Fruit fly (Drosophila melanogaster) whole organism, wandering third instar larva: ENCODE results near the gene Reph.

Source experiments
- Abd-B ChIP-seq: fragments of >200 bp; optimal IDR thresholded peaks from 2 replicates; lab custom pipeline; 2017; ENCODE audit warnings: missing biosample characterization, missing genetic modification characterization
- CG32264 ChIP-seq: fragments of 200-800 bp; sonication (Bioruptor generic); optimal IDR thresholded peaks from 2 replicates; lab custom pipeline; 2016; ENCODE audit warnings: missing biosample characterization, missing genetic modification characterization
- CG9705 ChIP-seq: fragments of 200-800 bp; sonication (Bioruptor generic); optimal IDR thresholded peaks from 2 replicates; lab custom pipeline; 2018; ENCODE audit warnings: missing biosample characterization, mild to moderate bottlenecking, missing genetic modification characterization
- CrebA ChIP-seq: fragments of 200-800 bp; sonication (Bioruptor generic); optimal IDR thresholded peaks from 2 replicates; lab custom pipeline; 2016; ENCODE audit warnings: missing biosample characterization, mild to moderate bottlenecking, missing genetic modification characterization, borderline replicate concordance
- Dfd ChIP-seq: fragments of >200 bp; optimal IDR thresholded peaks from 2 replicates; lab custom pipeline; 2017; ENCODE audit warnings: missing biosample characterization, missing genetic modification characterization
- Dif ChIP-seq: fragments of 200-275, 200-300 bp; sonication (Bioruptor generic); optimal IDR thresholded peaks from 2 replicates; lab custom pipeline; 2018; ENCODE audit warnings: missing biosample characterization, missing genetic modification characterization; ENCODE audit not compliant: partially characterized antibody
- GATAd ChIP-seq: sonication (Bioruptor generic); optimal IDR thresholded peaks from 2 replicates; lab custom pipeline; 2016; ENCODE audit warnings: missing biosample characterization, missing genetic modification characterization
- HLH106 ChIP-seq: fragments of 200-800 bp; optimal IDR thresholded peaks from 3 replicates; lab custom pipeline; 2019; ENCODE audit warnings: missing biosample characterization, mild to moderate bottlenecking, missing genetic modification characterization, moderate library complexity
- Hnf4 ChIP-seq: fragments of 200-800 bp; sonication (Bioruptor generic); optimal IDR thresholded peaks from 2 replicates; lab custom pipeline; 2016; ENCODE audit warnings: missing biosample characterization, mild to moderate bottlenecking, missing genetic modification characterization
- Hr78 ChIP-seq: fragments of >200 bp; optimal IDR thresholded peaks from 2 replicates; lab custom pipeline; 2017; ENCODE audit warnings: missing biosample characterization, missing genetic modification characterization
- Hr83 ChIP-seq: fragments of 200-300 bp; sonication (Bioruptor generic); optimal IDR thresholded peaks from 2 replicates; lab custom pipeline; 2016; ENCODE audit warnings: missing biosample characterization, mild to moderate bottlenecking, missing genetic modification characterization, moderate library complexity; ENCODE audit not compliant: poor library complexity, severe bottlenecking
- Jra ChIP-seq: sonication (Bioruptor generic); optimal IDR thresholded peaks from 2 replicates; lab custom pipeline; 2016; ENCODE audit warnings: missing biosample characterization, missing genetic modification characterization
- Mio ChIP-seq: sonication (Bioruptor generic); optimal IDR thresholded peaks from 2 replicates; lab custom pipeline; 2016; ENCODE audit warnings: missing biosample characterization, missing genetic modification characterization
- Myc ChIP-seq: fragments of >200 bp; optimal IDR thresholded peaks from 2 replicates; lab custom pipeline; 2017
- N ChIP-seq: fragments of >200 bp; optimal IDR thresholded peaks from 2 replicates; lab custom pipeline; 2018; ENCODE audit warnings: missing biosample characterization, missing external identifiers, missing genetic modification characterization
- OdsH ChIP-seq: fragments of 200-800 bp; sonication (Bioruptor generic); optimal IDR thresholded peaks from 2 replicates; lab custom pipeline; 2016; ENCODE audit warnings: missing biosample characterization, mild to moderate bottlenecking, missing genetic modification characterization
- Rel ChIP-seq, 2 experiments: fragments of 200-800 bp; sonication (Bioruptor generic) in 1 of 2; optimal IDR thresholded peaks; 2 replicates in 1 of 2; 3 replicates in 1 of 2; lab custom pipeline; 2016 to 2019; ENCODE audit warnings: mild to moderate bottlenecking in 2 of 2, missing biosample characterization in 2 of 2, missing genetic modification characterization in 2 of 2, moderate library complexity in 1 of 2
- Sp1 ChIP-seq: fragments of 200-800 bp; sonication (Bioruptor generic); optimal IDR thresholded peaks from 3 replicates; lab custom pipeline; 2019; ENCODE audit warnings: missing biosample characterization, mild to moderate bottlenecking, missing genetic modification characterization, moderate library complexity
- Vsx2 ChIP-seq: fragments of 200-300, 225-300 bp; sonication (Bioruptor generic); optimal IDR thresholded peaks from 2 replicates; lab custom pipeline; 2018; ENCODE audit warnings: missing biosample characterization, missing genetic modification characterization; ENCODE audit not compliant: partially characterized antibody
- brk ChIP-seq: fragments of 200-800 bp; sonication (Bioruptor generic); optimal IDR thresholded peaks from 2 replicates; lab custom pipeline; 2016; ENCODE audit warnings: missing biosample characterization, mild to moderate bottlenecking, missing genetic modification characterization
- dl ChIP-seq, 2 experiments: fragments of 175-275, 200-275 bp in 1 of 2; fragments of 200-275 bp in 1 of 2; sonication (Bioruptor generic); optimal IDR thresholded peaks; lab custom pipeline; 2018; ENCODE audit warnings: mild to moderate bottlenecking in 2 of 2, missing biosample characterization in 2 of 2, missing genetic modification characterization in 2 of 2, moderate library complexity in 2 of 2; ENCODE audit not compliant: partially characterized antibody in 2 of 2, insufficient read depth in 1 of 2
- dmrt93B ChIP-seq: fragments of 200-800 bp; sonication (Bioruptor generic); optimal IDR thresholded peaks from 2 replicates; lab custom pipeline; 2018; ENCODE audit warnings: missing biosample characterization, mild to moderate bottlenecking, missing genetic modification characterization
- dsf ChIP-seq: sonication (Bioruptor generic); optimal IDR thresholded peaks from 2 replicates; lab custom pipeline; 2016; ENCODE audit warnings: missing biosample characterization, missing genetic modification characterization, borderline replicate concordance
- ey ChIP-seq: fragments of 200-800 bp; sonication (Bioruptor generic); optimal IDR thresholded peaks from 2 replicates; lab custom pipeline; 2016; ENCODE audit warnings: missing biosample characterization, missing genetic modification characterization
- foxo ChIP-seq, 2 experiments: fragments of 200-800 bp; sonication (Bioruptor generic); optimal IDR thresholded peaks; 2 replicates in 1 of 2; 3 replicates in 1 of 2; lab custom pipeline; 2016 to 2017; ENCODE audit warnings: missing biosample characterization in 2 of 2, missing genetic modification characterization in 2 of 2
- fru ChIP-seq: fragments of 200-800 bp; sonication (Bioruptor generic); optimal IDR thresholded peaks from 3 replicates; lab custom pipeline; 2016; ENCODE audit warnings: missing biosample characterization, mild to moderate bottlenecking, missing genetic modification characterization
- h ChIP-seq: fragments of 200-800 bp; sonication (Bioruptor generic); optimal IDR thresholded peaks from 3 replicates; lab custom pipeline; 2016; ENCODE audit warnings: missing biosample characterization, mild to moderate bottlenecking, missing genetic modification characterization
- lola ChIP-seq: fragments of >200 bp; optimal IDR thresholded peaks from 2 replicates; lab custom pipeline; 2017; ENCODE audit warnings: missing biosample characterization, missing genetic modification characterization
- psq ChIP-seq: fragments of 200-800 bp; sonication (Bioruptor generic); optimal IDR thresholded peaks from 3 replicates; lab custom pipeline; 2017; ENCODE audit warnings: missing biosample characterization, mild to moderate bottlenecking, missing genetic modification characterization, moderate library complexity
- rgr ChIP-seq: fragments of 200-800 bp; sonication (Bioruptor generic); optimal IDR thresholded peaks from 3 replicates; lab custom pipeline; 2016; ENCODE audit warnings: missing biosample characterization, mild to moderate bottlenecking, missing genetic modification characterization
- sage ChIP-seq: fragments of 200-800 bp; sonication (Bioruptor generic); optimal IDR thresholded peaks from 2 replicates; lab custom pipeline; 2016; ENCODE audit warnings: missing biosample characterization, mild to moderate bottlenecking, missing genetic modification characterization
- sv ChIP-seq: fragments of 200-800 bp; sonication (Bioruptor generic); optimal IDR thresholded peaks from 3 replicates; lab custom pipeline; 2016; ENCODE audit warnings: missing biosample characterization, missing genetic modification characterization
- tai ChIP-seq: sonication (Bioruptor generic); optimal IDR thresholded peaks from 2 replicates; lab custom pipeline; 2016; ENCODE audit warnings: missing biosample characterization, missing genetic modification characterization
- woc ChIP-seq: sonication (Bioruptor generic); optimal IDR thresholded peaks from 2 replicates; lab custom pipeline; 2016; ENCODE audit warnings: missing biosample characterization, mild to moderate bottlenecking, missing genetic modification characterization

The Reph gene

dm6 chr2L:3789290-3790067, 13.9 kb upstream of the Reph start:
- no peak for TF ChIP-seq dl (GFP tag; optimal IDR thresholded peaks at IDR 0.05; lab: Kevin White, UChicago; ENCODE audit: insufficient read depth in 1 of 2, partially characterized antibody in 2 of 2)
- TF ChIP-seq psq (GFP tag; lab: Kevin White, UChicago), result peak; percentile 57
- peak; percentile 44 for TF ChIP-seq OdsH (GFP tag; lab: Kevin White, UChicago)
- no peak for TF ChIP-seq Dfd
- no peak for TF ChIP-seq Hnf4
- TF ChIP-seq Rel (GFP tag; optimal IDR thresholded peaks at IDR 0.05; lab: Kevin White, UChicago), result no peak
- peak; percentile 94 for TF ChIP-seq Rel (tag; optimal IDR thresholded peaks at IDR 0.05; lab: Kevin White, UChicago)
- TF ChIP-seq fru (GFP tag; lab: Kevin White, UChicago), result peak; percentile 21
- no peak for TF ChIP-seq Myc (lab: Kevin White, UChicago)
- peak in 1 of 2 experiments; percentile 62 for TF ChIP-seq foxo (GFP tag; optimal IDR thresholded peaks at IDR 0.05; lab: Kevin White, UChicago)
- no peak for TF ChIP-seq Abd-B (GFP tag; lab: Kevin White, UChicago)
- TF ChIP-seq rgr (GFP tag; lab: Kevin White, UChicago), result peak; percentile 28
- TF ChIP-seq Mio (GFP tag; lab: Kevin White, UChicago), result no peak
- peak; percentile 34 for TF ChIP-seq HLH106 (tag; lab: Kevin White, UChicago)
- no peak for TF ChIP-seq CrebA (GFP tag; lab: Kevin White, UChicago)
- TF ChIP-seq CG32264 (GFP tag; lab: Kevin White, UChicago), result no peak
- peak; percentile 48 for TF ChIP-seq Sp1
- TF ChIP-seq Vsx2 (GFP tag; lab: Kevin White, UChicago), result no peak
- TF ChIP-seq N, result no peak
- TF ChIP-seq ey (GFP tag; lab: Kevin White, UChicago), result peak; percentile 6
- peak; percentile 9 for TF ChIP-seq sv (GFP tag; lab: Kevin White, UChicago)
- TF ChIP-seq Jra (GFP tag; lab: Kevin White, UChicago), result no peak
- no peak for TF ChIP-seq Dif (GFP tag; lab: Kevin White, UChicago)
- no peak for TF ChIP-seq GATAd (GFP tag; lab: Kevin White, UChicago)
- peak; percentile 16 for TF ChIP-seq h
- peak; percentile 24 for TF ChIP-seq brk

- TF ChIP-seq Sp1 (no peak), Jra (GFP tag; lab: Kevin White, UChicago) (peak; percentile 39)
- TF ChIP-seq, all 38 proteins: peak for 1
These were observed 11.7 kb upstream of the Reph start for dm6 chr2L:3791629-3792028.

- no peak for TF ChIP-seq Abd-B (GFP tag; lab: Kevin White, UChicago)
- TF ChIP-seq fru (GFP tag; lab: Kevin White, UChicago), result peak; percentile 4
- peak; percentile 51 for TF ChIP-seq sage (GFP tag; lab: Kevin White, UChicago)
- peak; percentile 82 for TF ChIP-seq Sp1
- TF ChIP-seq dmrt93B (GFP tag; lab: Kevin White, UChicago), result no peak
- TF ChIP-seq Rel (GFP tag; optimal IDR thresholded peaks at IDR 0.05; lab: Kevin White, UChicago), result no peak
- peak; percentile 94 for TF ChIP-seq Rel (tag; optimal IDR thresholded peaks at IDR 0.05; lab: Kevin White, UChicago)
- no peak for TF ChIP-seq CG32264 (GFP tag; lab: Kevin White, UChicago)
- peak; percentile 35 for TF ChIP-seq psq (GFP tag; lab: Kevin White, UChicago)
- TF ChIP-seq GATAd (GFP tag; lab: Kevin White, UChicago), result peak; percentile 38
- peak; percentile 98 for TF ChIP-seq Myc (lab: Kevin White, UChicago)
- TF ChIP-seq Hnf4, result peak; percentile 69
- TF ChIP-seq woc (GFP tag; lab: Kevin White, UChicago), result peak; percentile 89
- peak; percentile 65 for TF ChIP-seq ey (GFP tag; lab: Kevin White, UChicago)
- no peak for TF ChIP-seq dl (GFP tag; optimal IDR thresholded peaks at IDR 0.05; lab: Kevin White, UChicago; ENCODE audit: insufficient read depth in 1 of 2, partially characterized antibody in 2 of 2)
- TF ChIP-seq N, result no peak
- TF ChIP-seq Hr78, result no peak
- TF ChIP-seq HLH106 (tag; lab: Kevin White, UChicago), result peak; percentile 71
- TF ChIP-seq Dfd, result no peak
- no peak for TF ChIP-seq sv (GFP tag; lab: Kevin White, UChicago)
- peak; percentile 16 for TF ChIP-seq dsf (GFP tag; lab: Kevin White, UChicago)
- TF ChIP-seq lola (GFP tag; lab: Kevin White, UChicago), result no peak
- no peak for TF ChIP-seq tai
- peak; percentile 25 for TF ChIP-seq Hr83 (GFP tag; lab: Kevin White, UChicago)
- peak; percentile 46 for TF ChIP-seq CG9705
- TF ChIP-seq brk, result no peak
- TF ChIP-seq h, result peak; percentile 79
- peak; percentile 78 for TF ChIP-seq OdsH (GFP tag; lab: Kevin White, UChicago)
- no peak for TF ChIP-seq Mio (GFP tag; lab: Kevin White, UChicago)
These were observed 408 bp upstream of the Reph start for dm6 chr2L:3802818-3803456.
